Worm (Caenorhabditis elegans): ENCODE data around the gene egl-4.

DNA sequence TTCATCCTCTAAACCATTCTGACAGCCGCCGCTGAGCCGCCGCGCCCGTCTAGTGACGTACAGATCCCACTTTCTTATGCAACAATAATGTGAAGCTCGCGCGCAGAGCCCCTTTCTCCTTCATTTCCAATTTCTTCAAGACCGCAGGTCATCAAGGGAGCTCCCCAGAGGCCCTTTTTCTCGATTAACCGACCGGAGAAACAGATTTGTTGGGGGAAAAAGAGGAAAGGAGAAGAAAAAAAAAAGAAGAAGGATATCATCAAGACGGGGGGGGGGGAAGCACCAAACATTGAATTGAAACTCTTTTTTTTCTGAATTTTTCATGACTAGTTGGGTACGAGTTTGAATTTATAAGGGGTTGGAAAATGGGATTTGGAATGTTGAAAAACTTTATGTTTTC lies 20.5 kb upstream of the egl-4 start:
- TF ChIP-seq elt-3 (tag; optimal IDR thresholded peaks at IDR 0.05) (no peak), ztf-11 (tag; optimal IDR thresholded peaks at IDR 0.05) (no peak), mep-1 (tag; optimal IDR thresholded peaks at IDR 0.05) (no peak)

Data from whole organism, mixed stage, embryonic.